Worm (Caenorhabditis elegans): ENCODE measurements around the gene F10E7.9.

ce11 chrII:7111657-7112049 lies 1.8 kb upstream of the F10E7.9 start, which contains the start of gene F10E7.5:
- TF ChIP-seq ceh-13 (GFP tag; optimal IDR thresholded peaks at IDR 0.05) (no peak), ama-1 (optimal IDR thresholded peaks at IDR 0.05) (no peak), F13C5.2 (tag; optimal IDR thresholded peaks at IDR 0.05) (peak; percentile 68), hmbx-1 (tag; optimal IDR thresholded peaks at IDR 0.05) (no peak), scrt-1 (GFP tag; IDR thresholded peaks at IDR 0.05) (no peak), tbx-11 (GFP tag; IDR thresholded peaks at IDR 0.05) (no peak), tbx-37 (GFP tag; conservative IDR thresholded peaks at IDR 0.05) (no peak), sea-1 (GFP tag; conservative IDR thresholded peaks at IDR 0.05) (no peak), pes-1 (GFP tag; IDR thresholded peaks at IDR 0.05) (no peak)

Measured in whole organism, early embryonic.